Fruit fly (Drosophila melanogaster): ENCODE measurements around the gene CG12111.
A peak's percentile ranks its signal among the peaks of the same experiment; 100 is the strongest.

CG12111 gene

DNA sequence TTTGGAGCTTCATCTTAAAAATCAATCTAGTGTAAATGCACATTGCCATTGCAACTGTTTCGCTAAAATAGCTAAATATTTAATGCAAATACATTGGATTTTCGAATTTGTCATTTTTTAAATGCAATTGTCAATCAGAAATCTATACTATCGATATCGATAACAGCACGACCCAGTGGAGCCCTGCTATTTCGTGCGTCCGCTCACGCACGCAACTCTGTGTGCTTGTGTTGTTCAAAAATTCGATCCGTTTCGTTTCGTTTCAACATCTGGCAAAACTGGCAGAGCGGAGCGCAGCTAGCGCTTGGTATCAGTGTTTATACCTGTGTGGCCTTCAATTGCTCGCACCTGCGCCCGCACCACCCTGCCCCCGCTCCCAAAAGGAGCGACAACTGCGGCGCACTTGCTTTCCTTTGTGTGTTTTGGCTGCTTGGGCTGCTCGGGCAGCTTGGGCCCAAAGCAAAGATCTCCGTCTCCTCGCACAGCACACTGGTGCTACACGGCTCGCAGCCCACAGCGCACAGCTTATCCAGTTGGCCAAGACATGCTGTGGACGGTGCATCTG is 17.9 kb upstream of the CG12111 start, which contains the start of gene CG12081 (continued):
- TF ChIP-seq CG14860 (GFP tag; IDR thresholded peaks at IDR 0.05; ENCODE audit: partially characterized antibody) (peak; percentile 87), ato (GFP tag; IDR thresholded peaks at IDR 0.05; ENCODE audit: partially characterized antibody) (peak; percentile 75), CG4820 (GFP tag; optimal IDR thresholded peaks at IDR 0.05) (no peak), CG12659 (GFP tag; optimal IDR thresholded peaks at IDR 0.05) (peak; percentile 90), amos (GFP tag; IDR thresholded peaks at IDR 0.05; ENCODE audit: partially characterized antibody) (peak; percentile 92), CG11723 (GFP tag; optimal IDR thresholded peaks at IDR 0.05) (no peak), dmrt99B (tag; optimal IDR thresholded peaks at IDR 0.05) (no peak), TFAM (GFP tag; optimal IDR thresholded peaks at IDR 0.05) (no peak), CG34422 (GFP tag; IDR thresholded peaks at IDR 0.05) (peak; percentile 30; the same call in 1 of the 3 replicates), E2f2 (GFP tag; IDR thresholded peaks at IDR 0.05) (peak; percentile 75), CG30020 (tag; optimal IDR thresholded peaks at IDR 0.05) (peak; percentile 91), CG12744 (GFP tag; optimal IDR thresholded peaks at IDR 0.05) (no peak), CG8944 (GFP tag; optimal IDR thresholded peaks at IDR 0.05) (no peak), Vsx1 (GFP tag; optimal IDR thresholded peaks at IDR 0.05) (no peak), CG30403 (GFP tag; optimal IDR thresholded peaks at IDR 0.05) (no peak), CG43689 (GFP tag; IDR thresholded peaks at IDR 0.05) (no peak), CG32767 (GFP tag; IDR thresholded peaks at IDR 0.05) (no peak), CG8388 (GFP tag; optimal IDR thresholded peaks at IDR 0.05) (no peak), CG13775 (GFP tag; optimal IDR thresholded peaks at IDR 0.05) (no peak), inv (GFP tag; IDR thresholded peaks at IDR 0.05; ENCODE audit: partially characterized antibody) (peak; percentile 85), her (GFP tag; optimal IDR thresholded peaks at IDR 0.05) (no peak), HmgZ (tag; optimal IDR thresholded peaks at IDR 0.05) (peak; percentile 74)

DNA sequence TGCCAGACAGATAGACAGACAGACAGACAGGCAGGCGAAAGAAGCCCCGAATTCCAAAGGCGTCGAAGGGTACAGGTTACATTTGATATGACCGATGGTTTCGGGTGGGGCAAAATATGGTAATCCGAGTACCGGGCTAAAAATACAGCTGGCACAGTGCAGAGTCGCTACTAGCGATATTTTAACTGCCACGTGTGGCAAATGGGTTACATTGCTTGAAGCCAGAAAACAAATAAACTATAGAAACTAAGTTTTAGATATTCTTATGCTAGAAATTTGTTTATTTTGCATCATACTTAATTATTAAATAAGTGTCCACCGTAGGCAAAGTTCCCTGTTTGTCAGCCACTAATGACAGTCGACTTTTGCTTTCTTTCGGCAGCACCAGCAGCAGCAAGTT is 12.4 kb upstream of the CG12111 start:
- TF ChIP-seq nmo (GFP tag; optimal IDR thresholded peaks at IDR 0.05) (peak; percentile 27), CG13624 (GFP tag; optimal IDR thresholded peaks at IDR 0.05) (peak; percentile 1), Trl (optimal IDR thresholded peaks at IDR 0.05) (no peak), Trl (GFP tag; optimal IDR thresholded peaks at IDR 0.05) (no peak), CG1603 (tag; optimal IDR thresholded peaks at IDR 0.05) (peak; percentile 6), CG8290 (GFP tag; optimal IDR thresholded peaks at IDR 0.05) (no peak), CG8290 (tag; optimal IDR thresholded peaks at IDR 0.05) (peak in 1 of 2 experiments; percentile 10), CG2120 (GFP tag; optimal IDR thresholded peaks at IDR 0.05) (peak; percentile 34), slbo (GFP tag; IDR thresholded peaks at IDR 0.05) (peak; percentile 53), CG13424 (tag; optimal IDR thresholded peaks at IDR 0.05) (peak; percentile 21), CG30403 (GFP tag; optimal IDR thresholded peaks at IDR 0.05) (peak; percentile 13), sob (GFP tag; IDR thresholded peaks at IDR 0.05) (peak; percentile 29; the same call in 1 of the 2 replicates), CG7556 (GFP tag; optimal IDR thresholded peaks at IDR 0.05) (peak; percentile 8), CoRest (tag; optimal IDR thresholded peaks at IDR 0.05) (peak; percentile 23), row (GFP tag; IDR thresholded peaks at IDR 0.05) (peak; percentile 69), Med (GFP tag) (peak; percentile 82), peb (GFP tag; IDR thresholded peaks at IDR 0.05) (no peak), Dek (tag; optimal IDR thresholded peaks at IDR 0.05) (no peak), CG34422 (GFP tag; IDR thresholded peaks at IDR 0.05) (0 out of 3 replicates have a peak, but pooled peaks have one; percentile 21), CG7839 (tag; optimal IDR thresholded peaks at IDR 0.05) (peak; percentile 42), maf-S (GFP tag; optimal IDR thresholded peaks at IDR 0.05) (no peak), HHEX (GFP tag; optimal IDR thresholded peaks at IDR 0.05) (peak; percentile 19), CG17361 (GFP tag; IDR thresholded peaks at IDR 0.05) (0 out of 3 replicates have a peak, but pooled peaks have one; percentile 13), ci (GFP tag; IDR thresholded peaks at IDR 0.05) (0 out of 3 replicates have a peak, but pooled peaks have one; percentile 31), CG2678 (tag; optimal IDR thresholded peaks at IDR 0.05) (peak; percentile 36), Meics (GFP tag; optimal IDR thresholded peaks at IDR 0.05) (peak; percentile 45), Hmr (GFP tag; optimal IDR thresholded peaks at IDR 0.05) (peak; percentile 26), CG6854 (GFP tag; optimal IDR thresholded peaks at IDR 0.05) (no peak), NfI (GFP tag; optimal IDR thresholded peaks at IDR 0.05) (peak; percentile 4), Oaz (GFP tag; IDR thresholded peaks at IDR 0.05) (no peak)

Data from whole organism, embryonic.